Fruit fly (Drosophila melanogaster) ovary, adult (tissue): ENCODE results near the gene trio.

Experiments
- CG17801 ChIP-seq: fragments of 200-800 bp; optimal IDR thresholded peaks from 2 replicates; lab custom pipeline; 2019; ENCODE audit warnings: missing biosample characterization, mild to moderate bottlenecking, missing genetic modification characterization, moderate library complexity; ENCODE audit not compliant: partially characterized antibody

The trio gene

DNA sequence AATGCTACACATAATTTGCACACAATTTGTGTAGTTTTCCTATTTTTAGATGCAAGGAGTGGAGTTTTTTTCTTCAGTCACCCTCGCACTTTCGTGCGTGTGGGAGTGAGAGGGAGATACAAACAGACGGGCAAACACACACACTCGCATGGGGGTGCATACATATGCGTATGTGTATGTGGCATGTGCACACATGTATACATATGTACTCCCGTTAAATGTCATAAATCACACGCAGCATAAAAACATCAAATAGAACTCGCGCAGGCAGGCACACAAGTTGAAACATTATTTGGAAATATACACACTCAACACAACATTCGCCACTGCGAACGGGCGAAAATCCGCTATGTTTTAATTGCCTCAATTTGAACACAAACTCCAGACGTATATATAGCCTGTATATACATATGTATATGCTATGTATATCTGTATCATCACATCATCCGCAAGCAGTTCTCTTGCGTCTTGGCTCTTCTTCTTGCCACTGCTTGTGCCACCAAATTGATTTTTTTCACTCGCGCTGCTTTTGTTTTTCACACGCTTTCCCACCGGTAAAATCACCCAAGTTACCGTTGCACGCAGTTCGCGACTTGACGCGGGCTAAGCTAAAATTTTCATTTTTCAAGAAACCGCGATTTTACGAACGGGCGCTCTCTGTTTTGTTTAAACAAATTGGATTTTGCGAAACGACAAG, at the start of gene trio, which contains the start of gene CG9205:
Gene trio, minus strand, starts transcription at position 686 of the 697 bp plus-strand sequence.
Gene CG9205, plus strand, starts transcription at position 508 of the 697 bp plus-strand sequence.
- TF ChIP-seq CG17801 (GFP tag; lab: Kevin White, UChicago): no peak

DNA sequence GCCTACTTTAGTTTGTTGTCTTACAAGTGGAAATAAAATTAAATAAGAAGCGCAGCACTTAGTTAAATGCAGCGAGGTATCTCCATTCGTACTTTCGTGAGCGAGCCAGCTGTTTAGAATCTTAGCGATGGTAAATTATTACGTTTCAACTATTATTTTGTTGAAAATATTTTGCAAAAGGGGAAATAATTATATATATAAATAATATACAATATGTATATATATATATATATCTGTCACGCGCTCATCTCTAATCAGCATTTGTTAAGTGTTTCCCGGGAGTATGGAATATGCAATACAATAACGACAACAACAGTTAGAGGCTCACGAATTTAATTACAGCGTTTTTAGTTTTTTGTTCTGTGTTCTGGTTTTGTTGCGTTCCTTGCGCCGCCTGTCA, 48.6 kb upstream of the trio start:
- TF ChIP-seq CG17801 (GFP tag; lab: Kevin White, UChicago): peak; percentile 36

DNA sequence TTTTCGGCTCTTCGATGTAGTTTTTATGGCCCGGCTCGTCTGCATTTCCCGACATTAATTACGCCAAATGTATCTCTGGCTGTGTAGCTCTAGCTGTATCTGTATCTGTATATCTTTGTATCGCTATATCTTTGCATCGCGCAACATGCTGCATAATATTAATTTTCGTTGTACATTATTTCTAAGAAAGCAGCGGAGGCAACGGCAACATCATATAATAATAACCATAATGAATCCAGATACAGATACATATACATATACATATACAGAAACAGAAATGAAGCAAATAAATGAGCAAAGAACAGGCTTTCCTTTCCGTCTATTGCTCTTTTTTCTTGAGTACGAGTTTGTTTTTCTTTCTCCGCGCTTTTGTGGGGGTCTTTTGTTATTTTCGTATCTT, 48.2 kb upstream of the trio start:
- TF ChIP-seq CG17801 (GFP tag; lab: Kevin White, UChicago): no peak

DNA sequence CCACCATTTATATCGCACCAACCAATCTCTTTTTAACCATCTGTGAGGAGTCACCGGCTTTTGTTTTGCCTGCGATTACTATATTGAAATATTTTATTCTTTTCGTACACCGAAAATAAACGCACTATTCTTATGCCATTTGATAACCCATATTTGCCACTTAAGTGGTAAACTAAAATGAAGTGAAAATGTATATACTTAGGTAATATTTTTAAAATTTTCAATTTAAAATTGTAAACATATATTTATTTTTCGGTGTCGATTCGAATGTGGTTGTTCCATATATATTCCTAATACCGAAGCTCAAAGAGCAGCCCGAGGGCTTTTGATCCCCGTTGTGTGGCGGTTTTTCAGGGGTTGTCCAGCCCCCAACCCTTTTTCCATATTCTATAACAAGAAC, 43.6 kb upstream of the trio start:
- TF ChIP-seq CG17801 (GFP tag; lab: Kevin White, UChicago): no peak

DNA sequence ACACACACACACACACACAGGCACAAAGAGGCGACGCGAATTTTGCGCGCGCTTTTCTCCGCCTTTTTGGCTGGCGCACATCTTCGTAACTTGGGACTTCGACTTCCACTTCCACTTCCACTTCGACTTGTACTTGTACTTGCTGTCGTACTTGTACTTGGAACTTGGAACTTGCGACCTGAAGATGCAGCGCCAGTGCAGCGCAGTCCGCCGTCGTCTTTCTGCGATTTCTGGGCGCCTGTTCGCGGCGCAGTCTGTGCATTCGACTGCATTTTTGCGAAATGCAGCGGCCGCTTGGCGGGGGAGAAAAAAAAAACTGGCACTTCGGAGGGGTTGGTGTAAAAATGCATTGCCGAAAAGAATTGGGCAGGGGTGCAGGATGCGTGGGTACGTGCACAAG, 42.4 kb upstream of the trio start:
- TF ChIP-seq CG17801 (GFP tag; lab: Kevin White, UChicago): no peak

DNA sequence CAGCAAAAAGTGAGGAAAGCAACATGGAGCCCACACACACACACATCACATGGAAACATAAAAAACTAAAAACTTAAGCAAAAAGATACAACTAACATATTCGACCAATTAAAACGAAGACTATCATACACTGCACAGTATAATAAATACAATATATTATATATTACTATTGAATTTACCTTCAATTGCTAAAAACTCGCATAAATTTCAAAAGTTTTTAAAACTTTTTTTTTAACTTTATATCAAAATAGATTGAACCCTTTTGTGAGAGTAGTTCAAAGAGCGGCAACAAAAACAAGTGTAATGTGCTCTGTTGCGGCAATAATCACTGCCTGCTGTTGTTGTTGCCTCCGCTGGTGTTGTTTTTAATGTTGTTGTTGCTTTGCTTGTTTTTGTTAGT, 29.7 kb upstream of the trio start:
- TF ChIP-seq CG17801 (GFP tag; lab: Kevin White, UChicago): no peak

DNA sequence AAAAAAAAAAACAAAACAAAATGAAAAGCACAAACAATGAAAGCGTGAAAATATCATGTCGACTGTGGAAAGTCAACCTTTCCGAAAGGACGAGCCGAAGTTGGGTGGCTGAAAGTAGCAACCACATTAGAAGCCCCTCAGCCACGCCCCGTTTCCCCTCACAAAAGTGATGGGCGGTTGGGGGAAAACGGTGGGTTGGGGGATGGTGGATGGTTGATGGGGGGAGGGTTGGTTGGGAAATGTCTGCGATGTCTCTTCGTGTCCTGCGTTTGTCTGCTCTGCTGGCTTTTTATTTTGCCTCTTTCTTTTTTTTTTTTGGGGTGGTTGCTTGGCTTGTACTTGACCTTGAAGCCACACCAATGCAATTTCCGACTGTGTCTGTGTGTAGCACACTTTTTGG, 27.8 kb upstream of the trio start:
- no peak for TF ChIP-seq CG17801 (GFP tag; lab: Kevin White, UChicago)

DNA sequence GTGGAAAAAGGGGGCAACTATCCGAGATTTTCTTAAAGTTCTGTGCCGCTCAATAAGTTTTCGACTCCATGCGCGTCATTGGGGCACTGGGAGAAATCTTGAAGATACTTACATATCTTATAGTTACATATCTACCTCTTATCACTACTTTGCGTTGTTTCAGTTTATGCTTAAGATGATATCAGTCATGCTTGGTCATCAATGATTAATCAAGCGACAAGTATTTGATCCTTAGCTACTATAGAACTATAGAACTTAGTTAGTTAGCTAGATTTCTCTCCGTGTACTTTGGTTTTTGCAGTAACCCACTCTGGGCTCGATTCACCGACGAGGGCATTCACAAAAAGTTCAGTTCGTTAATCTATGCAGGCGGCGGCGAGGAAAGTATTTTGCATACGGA, 21.3 kb upstream of the trio start:
- TF ChIP-seq CG17801 (GFP tag; lab: Kevin White, UChicago): no peak

DNA sequence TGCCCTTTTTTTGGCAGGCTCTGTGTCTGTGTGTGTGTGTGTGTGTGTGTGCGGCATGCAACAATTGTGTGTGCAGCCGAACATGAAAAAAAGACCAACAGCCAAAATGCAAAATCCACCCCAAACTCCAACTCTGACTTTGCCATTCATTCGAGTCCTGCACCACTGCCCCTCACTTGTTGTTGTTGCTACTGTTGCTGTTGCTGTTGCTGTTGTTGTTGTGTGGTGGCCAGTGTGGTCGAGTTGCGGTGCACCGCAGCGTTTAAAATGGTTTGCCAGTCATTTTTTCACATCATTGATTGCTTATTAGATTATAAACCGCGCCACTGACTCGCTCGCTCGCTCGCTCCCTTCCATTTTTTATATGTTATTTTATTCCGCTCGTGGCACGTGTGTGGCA, 11.8 kb upstream of the trio start:
- no peak for TF ChIP-seq CG17801 (GFP tag; lab: Kevin White, UChicago)

DNA sequence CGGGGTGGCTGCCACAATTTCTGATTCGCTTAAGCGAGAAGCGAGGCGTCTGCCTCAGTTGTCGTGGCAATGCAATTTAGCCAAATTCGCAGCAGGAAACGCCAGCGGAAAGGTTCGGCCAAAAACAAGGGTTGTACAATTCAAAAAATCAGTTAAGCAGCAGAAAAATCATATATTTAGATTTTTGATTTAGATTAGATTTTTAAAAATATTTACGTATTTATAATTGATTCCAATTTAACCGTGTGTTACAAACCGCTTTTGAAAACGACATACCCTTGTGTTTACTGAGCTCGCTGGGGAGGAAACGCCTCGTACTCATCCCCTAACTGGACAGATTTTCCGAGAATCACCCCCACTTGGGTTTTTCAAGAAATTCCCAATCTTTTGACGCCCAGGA, 8.9 kb upstream of the trio start:
- TF ChIP-seq CG17801 (GFP tag; lab: Kevin White, UChicago): no peak

DNA sequence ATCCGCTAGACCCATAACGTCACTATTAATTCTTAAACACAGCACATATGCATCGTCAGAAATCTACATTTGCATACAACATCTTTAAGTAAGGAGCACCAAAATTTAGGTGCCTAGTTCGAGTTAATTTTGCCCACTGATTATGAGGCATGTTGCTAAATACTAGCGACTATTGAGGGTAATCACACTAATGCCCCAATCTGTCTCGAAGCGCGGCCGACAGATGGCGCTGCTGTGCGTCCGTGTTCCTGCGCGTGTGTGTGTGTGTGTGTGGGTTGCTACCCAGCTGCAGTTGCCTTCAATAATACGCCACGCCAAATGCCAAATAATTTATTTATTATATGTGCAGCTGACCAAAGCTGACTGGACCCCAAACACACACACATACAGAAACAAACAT, 6.7 kb upstream of the trio start:
- no peak for TF ChIP-seq CG17801 (GFP tag; lab: Kevin White, UChicago)

DNA sequence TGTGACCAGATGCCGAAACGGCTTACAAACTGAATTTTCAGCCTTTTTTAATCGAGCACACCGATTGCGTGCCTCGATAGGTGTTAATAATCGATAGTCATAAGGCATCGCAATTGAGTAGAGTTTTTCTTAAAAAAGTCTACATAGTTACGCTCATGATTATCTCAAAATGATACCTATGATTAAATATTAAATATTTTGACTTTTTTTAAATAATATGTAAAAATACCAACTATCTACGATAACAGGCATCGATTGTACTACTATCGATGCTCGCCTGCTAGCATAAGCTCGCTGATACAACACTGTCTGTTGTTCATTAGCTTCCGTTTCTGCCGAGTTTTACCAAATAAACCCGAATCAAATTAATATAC, 199 bp upstream of the trio start:
- peak; percentile 20 for TF ChIP-seq CG17801 (GFP tag; lab: Kevin White, UChicago)

DNA sequence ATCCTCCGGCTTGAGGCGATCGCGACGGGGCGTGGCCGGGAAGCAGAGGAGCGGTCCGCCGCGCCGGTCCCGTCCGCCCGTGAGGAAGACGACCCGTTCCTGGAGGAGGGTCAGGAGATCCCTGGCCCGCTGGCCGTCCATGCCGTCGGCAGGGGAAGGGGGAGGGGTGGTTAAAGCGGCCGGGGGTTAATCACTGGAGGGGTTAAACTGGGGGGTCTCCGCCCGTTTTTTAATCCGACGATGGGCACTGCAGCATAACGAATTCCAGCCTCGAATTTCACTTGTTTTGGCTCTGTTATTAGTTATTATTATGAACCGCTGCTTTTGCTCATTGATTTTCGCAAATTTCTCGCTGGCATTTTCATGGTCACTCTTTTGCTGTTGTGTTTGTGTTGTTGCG, 987 bp downstream of the trio start:
- no peak for TF ChIP-seq CG17801 (GFP tag; lab: Kevin White, UChicago)

DNA sequence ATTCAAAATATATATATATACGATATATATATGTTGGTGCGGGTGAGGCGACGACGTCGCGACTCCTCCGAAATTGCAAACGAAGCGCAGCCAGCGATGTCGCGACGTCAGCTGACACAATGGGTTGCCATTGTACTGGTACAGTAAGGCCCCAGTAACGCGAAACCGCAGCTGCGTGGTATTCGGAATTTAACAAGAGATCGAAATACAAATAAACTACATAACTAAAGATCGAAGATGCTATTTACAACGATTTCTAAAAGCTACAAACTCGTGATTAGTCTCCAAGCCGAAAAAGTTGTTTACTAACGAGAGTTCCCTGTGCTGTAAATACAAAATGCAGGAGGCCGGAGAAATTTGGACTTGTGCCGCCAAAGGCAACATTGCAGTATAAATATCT, 2.1 kb downstream of the trio start:
- peak; percentile 86 for TF ChIP-seq CG17801 (GFP tag; lab: Kevin White, UChicago)

DNA sequence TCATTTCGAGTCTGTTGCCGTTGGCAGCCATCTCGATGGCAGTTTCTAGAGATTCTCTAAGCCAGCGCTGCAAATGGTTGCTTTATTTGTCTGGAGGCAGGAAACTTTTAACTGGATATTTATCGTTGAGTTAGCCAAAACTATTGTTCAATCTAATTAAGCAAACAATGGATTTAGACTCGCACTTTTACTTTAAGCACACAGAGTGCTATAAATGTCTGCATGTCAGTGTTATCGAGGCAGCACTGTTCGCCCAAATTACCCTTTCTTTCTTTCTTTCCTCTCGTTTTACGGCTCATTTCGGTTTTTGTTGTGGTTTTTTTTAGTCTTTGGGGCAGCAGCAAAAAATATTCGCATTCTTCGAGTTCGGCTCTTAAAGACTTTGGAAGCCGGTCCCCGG, 3.0 kb downstream of the trio start:
- TF ChIP-seq CG17801 (GFP tag; lab: Kevin White, UChicago): no peak

DNA sequence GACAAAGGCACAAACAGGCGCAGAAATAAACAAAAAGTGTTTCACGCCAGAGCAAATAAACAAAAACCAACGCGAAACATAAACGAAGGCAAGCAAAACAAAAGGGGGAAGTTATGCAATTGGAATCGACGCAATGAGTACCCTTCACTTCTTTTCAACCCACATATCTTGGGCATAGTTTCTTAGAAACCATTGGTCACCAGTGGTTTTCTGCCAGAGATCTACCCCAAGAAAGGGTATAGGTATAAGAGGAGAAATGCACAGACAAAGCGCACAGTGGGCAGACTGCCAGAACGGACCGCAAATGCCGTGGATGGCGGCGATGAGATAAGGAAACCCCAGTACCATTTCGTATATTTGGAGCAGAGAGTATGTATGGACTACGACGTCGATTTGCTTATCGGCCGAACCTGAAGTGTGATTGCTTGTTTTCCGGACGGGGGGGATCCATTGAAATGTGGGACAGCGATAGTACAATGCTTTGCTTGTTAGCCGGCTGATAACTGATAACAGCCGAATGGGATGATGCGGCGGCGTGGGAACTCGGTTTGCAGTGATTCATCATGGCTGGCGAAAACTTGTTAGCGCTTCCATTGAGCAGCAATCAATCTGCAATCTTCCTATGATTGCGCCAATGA, 3.6 kb downstream of the trio start:
- no peak for TF ChIP-seq CG17801 (GFP tag; lab: Kevin White, UChicago)
